Worm (Caenorhabditis elegans) whole organism, L2 larva: ENCODE measurements around the gene fipr-14.
A peak's percentile ranks its signal among the peaks of the same experiment; 100 is the strongest.

ENCODE experiments used
- C34F6.9 ChIP-seq: fragments of 150-350 bp; optimal IDR thresholded peaks from 2 replicates; lab custom pipeline; 2014; ENCODE audit warnings: missing biosample characterization, missing genetic modification characterization
- R02D3.7 ChIP-seq: fragments of 150-350 bp; optimal IDR thresholded peaks from 2 replicates; lab custom pipeline; 2014; ENCODE audit warnings: missing biosample characterization, missing genetic modification characterization
- ZK546.5 ChIP-seq: sonication (generic microtip); optimal IDR thresholded peaks from 2 replicates; lab custom pipeline; 2017; ENCODE audit warnings: missing biosample characterization, missing genetic modification characterization
- aly-2 ChIP-seq: fragments of 150-350 bp; optimal IDR thresholded peaks from 2 replicates; lab custom pipeline; 2014; ENCODE audit warnings: missing biosample characterization, missing genetic modification characterization
- ama-1 ChIP-seq: fragments of 150-350 bp; optimal IDR thresholded peaks from 2 replicates; lab custom pipeline; 2018; ENCODE audit warnings: inconsistent platforms
- blmp-1 ChIP-seq: sonication (generic microtip); optimal IDR thresholded peaks from 2 replicates; lab custom pipeline; 2017; ENCODE audit warnings: missing genetic modification characterization, mild to moderate bottlenecking, missing compliant biosample characterization, antibody characterized with exemption, moderate library complexity; ENCODE audit not compliant: insufficient read depth
- ceh-16 ChIP-seq: fragments of 150-350 bp; optimal IDR thresholded peaks from 2 replicates; lab custom pipeline; 2014; ENCODE audit warnings: missing biosample characterization, missing genetic modification characterization
- ceh-82 ChIP-seq: fragments of 150-350 bp; optimal IDR thresholded peaks from 2 replicates; lab custom pipeline; 2014; ENCODE audit warnings: missing biosample characterization, missing genetic modification characterization
- dmd-4 ChIP-seq: sonication (generic microtip); optimal IDR thresholded peaks from 2 replicates; lab custom pipeline; 2017; ENCODE audit warnings: missing biosample characterization, missing genetic modification characterization
- egl-27 ChIP-seq: sonication (generic microtip); optimal IDR thresholded peaks from 3 replicates; lab custom pipeline; 2017; ENCODE audit warnings: missing biosample characterization, missing genetic modification reagents, missing genetic modification characterization
- elt-1 ChIP-seq: fragments of 150-350 bp; optimal IDR thresholded peaks from 2 replicates; lab custom pipeline; 2014; ENCODE audit warnings: missing biosample characterization, missing genetic modification characterization
- elt-3 ChIP-seq: sonication (generic microtip); optimal IDR thresholded peaks from 2 replicates; lab custom pipeline; 2017; ENCODE audit warnings: missing biosample characterization, missing genetic modification characterization
- fos-1 ChIP-seq: fragments of 150-350 bp; optimal IDR thresholded peaks from 2 replicates; lab custom pipeline; 2014; ENCODE audit warnings: missing biosample characterization, missing genetic modification characterization
- lin-11 ChIP-seq: fragments of 150-350 bp; sonication (generic microtip); optimal IDR thresholded peaks from 2 replicates; lab custom pipeline; 2014; ENCODE audit warnings: missing biosample characterization, missing genetic modification characterization, inconsistent platforms, mixed read lengths
- lin-13 ChIP-seq: fragments of 150-350 bp; optimal IDR thresholded peaks from 2 replicates; lab custom pipeline; 2014; ENCODE audit warnings: missing biosample characterization, missing genetic modification reagents, missing genetic modification characterization
- lin-39 ChIP-seq: fragments of 150-350 bp; optimal IDR thresholded peaks from 2 replicates; lab custom pipeline; 2014; ENCODE audit warnings: missing biosample characterization, missing genetic modification reagents, missing genetic modification characterization
- lsy-2 ChIP-seq, 2 experiments: fragments of 150-350 bp in 1 of 2; sonication (generic microtip) in 1 of 2; optimal IDR thresholded peaks; 2 replicates each; lab custom pipeline; 2014 to 2017; ENCODE audit warnings: missing biosample characterization in 2 of 2, missing genetic modification characterization in 2 of 2
- mab-5 ChIP-seq: fragments of 150-350 bp; optimal IDR thresholded peaks from 2 replicates; lab custom pipeline; 2014; ENCODE audit warnings: missing biosample characterization, missing genetic modification characterization
- mbf-1 ChIP-seq: sonication (generic microtip); optimal IDR thresholded peaks from 2 replicates; lab custom pipeline; 2017; ENCODE audit warnings: missing biosample characterization, missing genetic modification characterization
- nhr-10 ChIP-seq: sonication (generic microtip); optimal IDR thresholded peaks from 2 replicates; lab custom pipeline; 2017; ENCODE audit warnings: missing biosample characterization, missing genetic modification characterization
- nhr-11 ChIP-seq: fragments of 150-350 bp; optimal IDR thresholded peaks from 2 replicates; lab custom pipeline; 2014; ENCODE audit warnings: missing biosample characterization, missing genetic modification characterization
- nhr-129 ChIP-seq: fragments of 150-350 bp; optimal IDR thresholded peaks from 2 replicates; lab custom pipeline; 2014; ENCODE audit warnings: missing biosample characterization, missing genetic modification characterization
- nhr-21 ChIP-seq: fragments of 150-350 bp; optimal IDR thresholded peaks from 2 replicates; lab custom pipeline; 2014; ENCODE audit warnings: missing biosample characterization, missing genetic modification characterization
- nhr-23 ChIP-seq: fragments of 150-350 bp; optimal IDR thresholded peaks from 2 replicates; lab custom pipeline; 2014; ENCODE audit warnings: missing biosample characterization, missing genetic modification reagents, missing genetic modification characterization
- nhr-237 ChIP-seq: fragments of 150-350 bp; optimal IDR thresholded peaks from 2 replicates; lab custom pipeline; 2014; ENCODE audit warnings: missing biosample characterization, missing genetic modification characterization
- nhr-6 ChIP-seq: fragments of 150-350 bp; optimal IDR thresholded peaks from 2 replicates; lab custom pipeline; 2014; ENCODE audit warnings: missing biosample characterization, missing genetic modification characterization
- nhr-77 ChIP-seq: fragments of 150-350 bp; optimal IDR thresholded peaks from 2 replicates; lab custom pipeline; 2014; ENCODE audit warnings: missing biosample characterization, missing genetic modification characterization
- skn-1 ChIP-seq: sonication (generic microtip); optimal IDR thresholded peaks from 2 replicates; lab custom pipeline; 2017; ENCODE audit warnings: missing biosample characterization, missing genetic modification characterization
- sma-3 ChIP-seq: sonication (generic microtip); optimal IDR thresholded peaks from 2 replicates; lab custom pipeline; 2016; ENCODE audit warnings: missing genetic modification reagents, missing genetic modification characterization, missing compliant biosample characterization
- sma-9 ChIP-seq, 2 experiments: fragments of 150-350 bp in 1 of 2; sonication (generic microtip) in 1 of 2; optimal IDR thresholded peaks; 2 replicates each; lab custom pipeline; 2014 to 2016; ENCODE audit warnings: missing genetic modification characterization in 2 of 2, mild to moderate bottlenecking in 1 of 2, missing biosample characterization in 1 of 2, missing compliant biosample characterization in 1 of 2, missing genetic modification reagents in 1 of 2, moderate library complexity in 1 of 2
- unc-39 ChIP-seq: fragments of 150-350 bp; optimal IDR thresholded peaks from 2 replicates; lab custom pipeline; 2014; ENCODE audit warnings: missing biosample characterization, missing genetic modification characterization
- unc-55 ChIP-seq: fragments of 150-350 bp; sonication (generic microtip); optimal IDR thresholded peaks from 3 replicates; lab custom pipeline; 2014; ENCODE audit warnings: missing biosample characterization, missing genetic modification reagents, missing genetic modification characterization
- unc-62 ChIP-seq: fragments of 150-350 bp; optimal IDR thresholded peaks from 2 replicates; lab custom pipeline; 2014; ENCODE audit warnings: missing biosample characterization, missing genetic modification reagents, missing genetic modification characterization
- zag-1 ChIP-seq: fragments of 150-350 bp; optimal IDR thresholded peaks from 2 replicates; lab custom pipeline; 2014; ENCODE audit warnings: missing biosample characterization, missing genetic modification characterization
- ztf-11 ChIP-seq: sonication (generic microtip); optimal IDR thresholded peaks from 2 replicates; lab custom pipeline; 2017; ENCODE audit warnings: missing biosample characterization, missing genetic modification characterization
- ztf-4 ChIP-seq: fragments of 150-350 bp; optimal IDR thresholded peaks from 2 replicates; lab custom pipeline; 2014; ENCODE audit warnings: missing biosample characterization, missing genetic modification characterization

fipr-14 gene

ce11 chrIV:10880264-10880663, 3.3 kb downstream of the fipr-14 start, which contains the start of gene fipr-15:
Gene fipr-15 (plus strand): TSS chrIV:10880564.
- no peak for TF ChIP-seq unc-62 (GFP tag; lab: Kevin White, UChicago)
- TF ChIP-seq nhr-77 (tag; lab: Kevin White, UChicago), result no peak
- TF ChIP-seq unc-55 (GFP tag; lab: Kevin White, UChicago), result no peak
- no peak for TF ChIP-seq C34F6.9 (tag; lab: Kevin White, UChicago)
- no peak for TF ChIP-seq sma-3 (GFP tag; lab: Kevin White, UChicago)
- TF ChIP-seq nhr-23 (tag; lab: Kevin White, UChicago), result no peak
- TF ChIP-seq egl-27 (tag; lab: Kevin White, UChicago), result no peak
- no peak for TF ChIP-seq zag-1 (tag; lab: Kevin White, UChicago)
- no peak for TF ChIP-seq lsy-2 (tag; optimal IDR thresholded peaks at IDR 0.05; lab: Kevin White, UChicago)

DNA sequence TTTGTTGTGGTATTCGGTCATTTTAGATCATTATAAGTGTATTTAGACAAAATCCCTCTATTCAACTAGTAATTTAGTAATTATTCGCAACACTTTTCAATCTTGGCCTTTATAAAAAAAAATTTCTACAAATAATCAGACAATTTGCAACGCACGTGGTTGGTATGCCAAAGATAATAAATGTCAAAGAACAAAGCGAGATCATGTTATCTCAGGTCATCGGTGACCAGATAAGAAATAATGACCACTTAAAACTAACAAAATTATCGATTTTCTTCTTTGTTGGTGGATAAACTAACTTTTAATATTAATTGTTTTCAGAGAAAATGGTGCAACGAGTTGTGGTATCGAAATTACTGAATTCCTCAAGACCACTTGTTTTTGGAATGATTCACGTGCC, 4.3 kb downstream of the fipr-14 start, which contains the start of gene F13E9.13:
TSS of gene F13E9.13 (plus strand) at position 317 of the 400 bp plus-strand sequence.
- TF ChIP-seq lin-11 (tag; lab: Kevin White, UChicago), result no peak
- TF ChIP-seq blmp-1 (tag; lab: Kevin White, UChicago), result no peak
- no peak for TF ChIP-seq ZK546.5 (tag; lab: Kevin White, UChicago)
- TF ChIP-seq nhr-129, result no peak
- peak; percentile 24 for TF ChIP-seq fos-1 (tag; lab: Kevin White, UChicago)
- peak; percentile 46 for TF ChIP-seq sma-9 (GFP tag; optimal IDR thresholded peaks at IDR 0.05; lab: Kevin White, UChicago)
- no peak for TF ChIP-seq sma-9 (tag; optimal IDR thresholded peaks at IDR 0.05; lab: Kevin White, UChicago)
- TF ChIP-seq mbf-1 (tag; lab: Kevin White, UChicago), result no peak
- TF ChIP-seq ztf-11 (tag; lab: Kevin White, UChicago), result no peak

- TF ChIP-seq ztf-4 (tag; lab: Kevin White, UChicago) (no peak), aly-2 (no peak), elt-1 (tag; lab: Kevin White, UChicago) (no peak), ZK546.5 (tag; lab: Kevin White, UChicago) (no peak), skn-1 (no peak), nhr-10 (no peak), lin-39 (tag; lab: Kevin White, UChicago) (no peak), nhr-129 (no peak), sma-9 (GFP tag; optimal IDR thresholded peaks at IDR 0.05; lab: Kevin White, UChicago) (no peak), sma-9 (tag; optimal IDR thresholded peaks at IDR 0.05; lab: Kevin White, UChicago) (no peak), nhr-237 (tag; lab: Kevin White, UChicago) (no peak), lsy-2 (tag; optimal IDR thresholded peaks at IDR 0.05; lab: Kevin White, UChicago) (no peak), mab-5 (no peak), elt-3 (tag; lab: Kevin White, UChicago) (no peak), ceh-16 (tag; lab: Kevin White, UChicago) (no peak), unc-62 (GFP tag; lab: Kevin White, UChicago) (no peak), ama-1 (lab: Kevin White, UChicago) (no peak), nhr-11 (no peak), ceh-82 (tag; lab: Kevin White, UChicago) (no peak), nhr-6 (tag; lab: Kevin White, UChicago) (no peak)
Observed at ce11 chrIV:10884263-10884662, 7.3 kb downstream of the fipr-14 start, which contains the start of gene F13E9.5. Gene F13E9.5 (minus strand): TSS chrIV:10884363.

DNA sequence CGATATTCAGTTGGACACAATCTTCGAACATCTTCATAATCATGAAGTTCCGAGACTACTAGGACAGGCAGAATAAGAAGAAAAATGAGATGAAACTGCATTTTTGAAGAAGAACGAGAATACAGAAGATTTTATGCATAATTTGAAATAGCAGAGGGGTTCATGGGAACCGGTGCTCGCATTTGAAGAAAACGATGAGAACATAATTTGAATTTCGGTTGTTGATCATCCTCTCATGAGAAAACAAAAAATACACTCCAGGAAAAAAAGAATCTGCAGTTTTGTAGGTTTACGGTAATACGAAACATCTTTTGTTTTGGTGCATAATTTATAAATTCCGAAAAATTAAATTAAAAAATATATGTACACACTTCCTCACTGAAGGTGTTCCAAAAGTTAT, 9.0 kb downstream of the fipr-14 start, which contains the start of gene srlf-11:
TSS of gene srlf-11 (minus strand) at position 101 of the 400 bp plus-strand sequence.
- TF ChIP-seq mbf-1 (tag; lab: Kevin White, UChicago) (no peak), ceh-82 (tag; lab: Kevin White, UChicago) (no peak), skn-1 (no peak), ztf-4 (tag; lab: Kevin White, UChicago) (no peak), ZK546.5 (tag; lab: Kevin White, UChicago) (no peak), dmd-4 (tag; lab: Kevin White, UChicago) (no peak), elt-1 (tag; lab: Kevin White, UChicago) (no peak), fos-1 (tag; lab: Kevin White, UChicago) (no peak), sma-9 (GFP tag; optimal IDR thresholded peaks at IDR 0.05; lab: Kevin White, UChicago) (no peak), sma-9 (tag; optimal IDR thresholded peaks at IDR 0.05; lab: Kevin White, UChicago) (no peak)
- TF ChIP-seq, all 48 proteins: peak for 0

- TF ChIP-seq nhr-10 (no peak), elt-1 (tag; lab: Kevin White, UChicago) (no peak), nhr-77 (tag; lab: Kevin White, UChicago) (no peak), lin-13 (GFP tag; lab: Kevin White, UChicago) (no peak), sma-3 (GFP tag; lab: Kevin White, UChicago) (no peak), unc-39 (tag; lab: Kevin White, UChicago) (no peak), ceh-16 (tag; lab: Kevin White, UChicago) (no peak), R02D3.7 (no peak), unc-55 (GFP tag; lab: Kevin White, UChicago) (no peak), zag-1 (tag; lab: Kevin White, UChicago) (no peak), nhr-21 (tag; lab: Kevin White, UChicago) (no peak)
- TF ChIP-seq, all 48 proteins: peak for 0
Observed at ce11 chrIV:10887285-10887684, 10.3 kb downstream of the fipr-14 start, which contains the start of gene F13E9.16. Gene F13E9.16 (minus strand): TSS chrIV:10887385.
